Fruit fly (Drosophila melanogaster) whole organism, prepupa: ENCODE results near the gene Mocs2A.

Source experiments
- CG16779 ChIP-seq: fragments of 200-800 bp; sonication (Bioruptor generic); optimal IDR thresholded peaks from 3 replicates; lab custom pipeline; 2017; ENCODE audit warnings: missing biosample characterization, mild to moderate bottlenecking, missing genetic modification characterization
- CG32006 ChIP-seq: fragments of 200-800 bp; sonication (Bioruptor generic); optimal IDR thresholded peaks from 3 replicates; lab custom pipeline; 2017; ENCODE audit warnings: missing biosample characterization, mild to moderate bottlenecking, missing genetic modification characterization
- CG34406 ChIP-seq: fragments of 200-800 bp; sonication (Bioruptor generic); optimal IDR thresholded peaks from 3 replicates; lab custom pipeline; 2016; ENCODE audit warnings: missing biosample characterization, missing genetic modification characterization
- CG4318 ChIP-seq: fragments of 200-800 bp; sonication (Bioruptor generic); optimal IDR thresholded peaks from 3 replicates; lab custom pipeline; 2017; ENCODE audit warnings: missing biosample characterization, mild to moderate bottlenecking, missing genetic modification characterization
- CG7368 ChIP-seq: fragments of 200-800 bp; sonication (Bioruptor generic); optimal IDR thresholded peaks from 3 replicates; lab custom pipeline; 2016; ENCODE audit warnings: missing biosample characterization, missing genetic modification characterization
- CG8632 ChIP-seq: fragments of 200-800 bp; sonication (Bioruptor generic); optimal IDR thresholded peaks from 3 replicates; lab custom pipeline; 2016; ENCODE audit warnings: missing biosample characterization, missing genetic modification characterization
- Ets21C ChIP-seq: fragments of 200-800 bp; sonication (Bioruptor generic); optimal IDR thresholded peaks from 3 replicates; lab custom pipeline; 2016; ENCODE audit warnings: missing biosample characterization, missing genetic modification characterization
- OdsH ChIP-seq: fragments of 200-800 bp; sonication (Bioruptor generic); optimal IDR thresholded peaks from 3 replicates; lab custom pipeline; 2016; ENCODE audit warnings: missing biosample characterization, missing genetic modification characterization
- lz ChIP-seq: fragments of 200-800 bp; sonication (Bioruptor generic); optimal IDR thresholded peaks from 3 replicates; lab custom pipeline; 2016; ENCODE audit warnings: missing biosample characterization, missing genetic modification characterization

DNA sequence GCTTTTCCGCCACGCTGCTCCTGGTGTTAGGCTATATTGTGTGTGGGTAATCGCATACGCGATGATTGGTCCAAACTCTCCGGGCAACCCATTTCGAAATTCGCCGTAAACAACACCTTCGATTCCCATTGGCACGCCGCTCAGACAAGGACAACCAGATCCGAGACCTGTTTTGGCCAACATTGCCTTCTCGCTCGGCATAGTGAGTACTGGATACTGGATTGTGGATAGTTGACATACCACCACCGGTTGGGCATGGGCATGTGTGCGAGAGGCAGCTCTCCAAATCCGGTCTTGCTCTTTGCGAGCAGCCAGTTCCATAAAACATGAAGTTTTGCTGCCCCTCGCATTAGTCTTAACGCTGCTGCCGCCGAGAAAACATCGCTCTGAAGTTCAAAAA, 32.5 kb downstream of the Mocs2A start, which contains the start of gene fd96Cb:
- TF ChIP-seq CG16779 (tag; lab: Kevin White, UChicago): no peak
- no peak for TF ChIP-seq Ets21C (GFP tag; lab: Kevin White, UChicago)
- TF ChIP-seq CG4318 (GFP tag; lab: Kevin White, UChicago): no peak
- TF ChIP-seq CG8632 (GFP tag; lab: Kevin White, UChicago): no peak
- TF ChIP-seq OdsH (GFP tag; lab: Kevin White, UChicago): no peak
- TF ChIP-seq CG7368 (GFP tag; lab: Kevin White, UChicago): no peak
- TF ChIP-seq CG34406 (GFP tag; lab: Kevin White, UChicago): no peak
- no peak for TF ChIP-seq lz (GFP tag; lab: Kevin White, UChicago)
- TF ChIP-seq CG32006 (GFP tag; lab: Kevin White, UChicago): no peak
